Fruit fly (Drosophila melanogaster) whole organism, embryonic: Measurements from ENCODE around the gene alphaTub84B.

Source experiments
- CG10431 ChIP-seq: fragments of 200-800 bp; sonication (Bioruptor generic); optimal IDR thresholded peaks from 3 replicates; lab custom pipeline; 2018; ENCODE audit warnings: missing biosample characterization, mild to moderate bottlenecking, missing genetic modification characterization
- CG11504 ChIP-seq: fragments of 200-800 bp; sonication (Bioruptor generic); optimal IDR thresholded peaks from 3 replicates; lab custom pipeline; 2019; ENCODE audit warnings: missing biosample characterization, mild to moderate bottlenecking, missing genetic modification characterization, moderate library complexity
- CG15269 ChIP-seq: fragments of 200-800 bp; sonication (Bioruptor generic); optimal IDR thresholded peaks from 2 replicates; lab custom pipeline; 2018; ENCODE audit warnings: missing biosample characterization, mild to moderate bottlenecking, missing genetic modification characterization, moderate library complexity
- CG1529 ChIP-seq: fragments of 200-800 bp; sonication (Bioruptor generic); optimal IDR thresholded peaks from 3 replicates; lab custom pipeline; 2018; ENCODE audit warnings: missing biosample characterization, missing genetic modification characterization
- CG17568 ChIP-seq: fragments of 200-800 bp; sonication (Bioruptor generic); optimal IDR thresholded peaks from 2 replicates; lab custom pipeline; 2018; ENCODE audit warnings: missing biosample characterization, mild to moderate bottlenecking, missing genetic modification characterization, moderate library complexity
- CG18764 ChIP-seq: fragments of 200-800 bp; sonication (Bioruptor generic); optimal IDR thresholded peaks from 3 replicates; lab custom pipeline; 2016; ENCODE audit warnings: missing biosample characterization, missing genetic modification characterization
- CG2116 ChIP-seq: fragments of 200-800 bp; sonication (Bioruptor generic); optimal IDR thresholded peaks from 3 replicates; lab custom pipeline; 2018; ENCODE audit warnings: missing biosample characterization, mild to moderate bottlenecking, missing genetic modification characterization
- CG31365 ChIP-seq: fragments of 200-800 bp; sonication (Bioruptor generic); optimal IDR thresholded peaks from 2 replicates; lab custom pipeline; 2018; ENCODE audit warnings: missing biosample characterization, mild to moderate bottlenecking, missing genetic modification characterization
- CG32767 ChIP-seq: fragments of 200-800 bp; sonication (Bioruptor generic); IDR thresholded peaks from 2 replicates; pipeline ENCODE4 v1.3.6; 2022; ENCODE audit warnings: missing biosample characterization, missing genetic modification characterization
- CG3281 ChIP-seq: fragments of 200-800 bp; sonication (Bioruptor generic); optimal IDR thresholded peaks from 3 replicates; lab custom pipeline; 2017; ENCODE audit warnings: missing biosample characterization, mild to moderate bottlenecking, missing genetic modification characterization
- CG6175 ChIP-seq: fragments of 200-800 bp; sonication (Bioruptor generic); IDR thresholded peaks from 3 replicates; pipeline ENCODE4 v1.3.6; 2022; ENCODE audit warnings: missing biosample characterization, missing genetic modification characterization
- CG9932 ChIP-seq: fragments of 200-800 bp; sonication (Bioruptor generic); IDR thresholded peaks from 2 replicates; pipeline ENCODE4 v1.3.6; 2022; ENCODE audit warnings: missing biosample characterization, missing genetic modification characterization
- CTCF ChIP-seq: fragments of 200-800 bp; sonication (Bioruptor generic); optimal IDR thresholded peaks from 2 replicates; lab custom pipeline; 2017; ENCODE audit warnings: missing biosample characterization, mild to moderate bottlenecking, missing genetic modification characterization, moderate library complexity
- D19A ChIP-seq: fragments of 200-800 bp; optimal IDR thresholded peaks from 3 replicates; lab custom pipeline; 2019; ENCODE audit warnings: missing biosample characterization, mild to moderate bottlenecking, missing genetic modification characterization, moderate library complexity
- Dad ChIP-seq: fragments of 200-800 bp; sonication (Bioruptor generic); optimal IDR thresholded peaks from 3 replicates; lab custom pipeline; 2016; ENCODE audit warnings: missing biosample characterization, missing genetic modification characterization
- Dip2 ChIP-seq: fragments of 200-800 bp; sonication (Bioruptor generic); IDR thresholded peaks from 2 replicates; pipeline ENCODE4 v1.3.6; 2022; ENCODE audit warnings: missing biosample characterization, missing genetic modification characterization
- E2f2 ChIP-seq: fragments of 200-800 bp; sonication (Bioruptor generic); IDR thresholded peaks from 2 replicates; pipeline ENCODE4 v1.3.6; 2022; ENCODE audit warnings: missing biosample characterization, missing genetic modification characterization
- Hey ChIP-seq: fragments of 200-800 bp; sonication (Bioruptor generic); optimal IDR thresholded peaks from 3 replicates; lab custom pipeline; 2018; ENCODE audit warnings: missing biosample characterization, mild to moderate bottlenecking, missing genetic modification characterization
- HmgD ChIP-seq: fragments of 200-800 bp; sonication (Bioruptor generic); optimal IDR thresholded peaks from 3 replicates; lab custom pipeline; 2016; ENCODE audit warnings: missing biosample characterization, missing genetic modification characterization
- Hmr ChIP-seq: fragments of 200-800 bp; sonication (Bioruptor generic); optimal IDR thresholded peaks from 3 replicates; lab custom pipeline; 2017; ENCODE audit warnings: mild to moderate bottlenecking, missing biosample characterization, missing genetic modification reagents, missing genetic modification characterization
- Jarid2 ChIP-seq: fragments of 200-800 bp; sonication (Bioruptor generic); optimal IDR thresholded peaks from 3 replicates; lab custom pipeline; 2017; ENCODE audit warnings: mild to moderate bottlenecking, missing biosample characterization, missing genetic modification reagents, missing genetic modification characterization
- Kr ChIP-seq: fragments of 200-800 bp; sonication (Bioruptor generic); optimal IDR thresholded peaks from 2 replicates; lab custom pipeline; 2017; ENCODE audit warnings: missing biosample characterization, mild to moderate bottlenecking, missing genetic modification characterization
- Lim3 ChIP-seq: fragments of 200-800 bp; sonication (Bioruptor generic); IDR thresholded peaks from 2 replicates; pipeline ENCODE4 v1.3.6; 2022; ENCODE audit warnings: missing biosample characterization, missing genetic modification characterization
- Med ChIP-seq: fragments of 200-800 bp; sonication (Bioruptor generic); peaks from one replicate; lab custom pipeline; 2016; ENCODE audit warnings: missing biosample characterization, missing genetic modification characterization, mild to moderate bottlenecking, inconsistent platforms, moderate library complexity
- NC2α ChIP-seq: fragments of 200-800 bp; sonication (Bioruptor generic); optimal IDR thresholded peaks from 2 replicates; lab custom pipeline; 2016; ENCODE audit warnings: missing biosample characterization, missing genetic modification characterization
- NFAT ChIP-seq: fragments of 200-800 bp; sonication (Bioruptor generic); IDR thresholded peaks from 2 replicates; pipeline ENCODE4 v1.3.6; 2022; ENCODE audit warnings: missing biosample characterization, missing genetic modification characterization
- Pdp1 ChIP-seq, 2 experiments: fragments of 200-800 bp; sonication (Bioruptor generic); optimal IDR thresholded peaks; 3 replicates each; lab custom pipeline; 2016; ENCODE audit warnings: missing biosample characterization in 2 of 2, missing genetic modification characterization in 2 of 2, mild to moderate bottlenecking in 1 of 2, moderate library complexity in 1 of 2
- Ptx1 ChIP-seq: fragments of 200-800 bp; sonication (Bioruptor generic); IDR thresholded peaks from 2 replicates; pipeline ENCODE4 v1.3.6; 2022; ENCODE audit warnings: missing biosample characterization, missing genetic modification characterization
- Six4 ChIP-seq: fragments of 200-800 bp; sonication (Bioruptor generic); optimal IDR thresholded peaks from 2 replicates; lab custom pipeline; 2016; ENCODE audit warnings: missing biosample characterization, missing genetic modification characterization
- Trl ChIP-seq, 3 experiments: fragments of >200 bp in 2 of 3; fragments of 200-800 bp in 1 of 3; sonication (Bioruptor generic) in 1 of 3; optimal IDR thresholded peaks; 2 replicates in 1 of 3; 3 replicates in 2 of 3; lab custom pipeline; 2016 to 2017; ENCODE audit warnings: missing biosample characterization in 1 of 3, missing genetic modification characterization in 1 of 3
- az2 ChIP-seq: fragments of 200-800 bp; sonication (Bioruptor generic); optimal IDR thresholded peaks from 3 replicates; lab custom pipeline; 2016; ENCODE audit warnings: missing biosample characterization, missing genetic modification characterization
- bigmax ChIP-seq: fragments of 200-800 bp; sonication (Bioruptor generic); optimal IDR thresholded peaks from 2 replicates; lab custom pipeline; 2018; ENCODE audit warnings: missing biosample characterization, mild to moderate bottlenecking, missing genetic modification characterization
- chn ChIP-seq: fragments of 200-800 bp; sonication (Bioruptor generic); optimal IDR thresholded peaks from 2 replicates; lab custom pipeline; 2016; ENCODE audit warnings: missing biosample characterization, missing genetic modification characterization
- danr ChIP-seq: fragments of 200-800 bp; sonication (Bioruptor generic); IDR thresholded peaks from 2 replicates; pipeline ENCODE4 v1.3.6; 2022; ENCODE audit warnings: missing biosample characterization, missing genetic modification characterization
- ftz-f1 ChIP-seq: fragments of 200-800 bp; sonication (Bioruptor generic); optimal IDR thresholded peaks from 2 replicates; lab custom pipeline; 2016; ENCODE audit warnings: missing biosample characterization, missing genetic modification characterization
- gem ChIP-seq: fragments of 200-800 bp; sonication (Bioruptor generic); optimal IDR thresholded peaks from 2 replicates; lab custom pipeline; 2019; ENCODE audit warnings: missing biosample characterization, mild to moderate bottlenecking, missing genetic modification characterization, moderate library complexity
- hbn ChIP-seq: fragments of 200-800 bp; sonication (Bioruptor generic); IDR thresholded peaks from 2 replicates; pipeline ENCODE4 v1.3.6; 2022; ENCODE audit warnings: missing biosample characterization, missing genetic modification characterization; ENCODE audit not compliant: partially characterized antibody
- hkb ChIP-seq, 2 experiments: fragments of 200-800 bp in 1 of 2; fragments of >200 bp in 1 of 2; sonication (Bioruptor generic) in 1 of 2; IDR thresholded peaks in 1 of 2; optimal IDR thresholded peaks in 1 of 2; 2 replicates each; pipeline versions ENCODE4 v1.3.6 to Lab custom; 2017 to 2022; ENCODE audit warnings: missing biosample characterization in 1 of 2, missing genetic modification characterization in 1 of 2
- lab ChIP-seq: fragments of 200-800 bp; sonication (Bioruptor generic); optimal IDR thresholded peaks from 3 replicates; lab custom pipeline; 2017; ENCODE audit warnings: missing biosample characterization, missing genetic modification characterization, mild to moderate bottlenecking, moderate library complexity, missing genetic modification reagents
- lola ChIP-seq, 3 experiments: fragments of >200 bp in 2 of 3; fragments of 200-800 bp in 1 of 3; sonication (Bioruptor generic) in 1 of 3; optimal IDR thresholded peaks; 2 replicates each; lab custom pipeline; 2017 to 2019; ENCODE audit warnings: missing biosample characterization in 3 of 3, missing genetic modification characterization in 3 of 3, mild to moderate bottlenecking in 1 of 3, moderate library complexity in 1 of 3
- lov ChIP-seq, 2 experiments: fragments of 200-800 bp in 1 of 2; fragments of >200 bp in 1 of 2; sonication (Bioruptor generic) in 1 of 2; IDR thresholded peaks in 1 of 2; optimal IDR thresholded peaks in 1 of 2; 2 replicates in 1 of 2; 3 replicates in 1 of 2; pipeline versions ENCODE4 v1.3.6 to Lab custom; 2017 to 2022; ENCODE audit warnings: missing biosample characterization in 1 of 2, missing genetic modification characterization in 1 of 2
- nmo ChIP-seq: fragments of 200-800 bp; sonication (Bioruptor generic); optimal IDR thresholded peaks from 2 replicates; lab custom pipeline; 2018; ENCODE audit warnings: missing biosample characterization, mild to moderate bottlenecking, missing genetic modification characterization, moderate library complexity
- pho ChIP-seq: fragments of 200-800 bp; sonication (Bioruptor generic); optimal IDR thresholded peaks from 2 replicates; lab custom pipeline; 2016; ENCODE audit warnings: missing biosample characterization, missing genetic modification characterization
- pita ChIP-seq: fragments of 200-800 bp; sonication (Bioruptor generic); optimal IDR thresholded peaks from 2 replicates; lab custom pipeline; 2017; ENCODE audit warnings: missing biosample characterization, mild to moderate bottlenecking, missing genetic modification characterization
- ranshi ChIP-seq: fragments of 200-800 bp; sonication (Bioruptor generic); IDR thresholded peaks from 2 replicates; pipeline ENCODE4 v1.3.6; 2022; ENCODE audit warnings: missing biosample characterization, missing genetic modification characterization
- row ChIP-seq: fragments of 200-800 bp; sonication (Bioruptor generic); IDR thresholded peaks from 3 replicates; pipeline ENCODE4 v1.3.6; 2022; ENCODE audit warnings: missing biosample characterization, missing genetic modification characterization
- sqz ChIP-seq: fragments of 200-800 bp; sonication (Bioruptor generic); optimal IDR thresholded peaks from 3 replicates; lab custom pipeline; 2018; ENCODE audit warnings: missing biosample characterization, mild to moderate bottlenecking, missing genetic modification characterization
- unc-4 ChIP-seq: fragments of 200-800 bp; sonication (Bioruptor generic); IDR thresholded peaks from 2 replicates; pipeline ENCODE4 v1.3.6; 2022; ENCODE audit warnings: missing biosample characterization, missing genetic modification characterization; ENCODE audit not compliant: partially characterized antibody

Gene alphaTub84B

DNA sequence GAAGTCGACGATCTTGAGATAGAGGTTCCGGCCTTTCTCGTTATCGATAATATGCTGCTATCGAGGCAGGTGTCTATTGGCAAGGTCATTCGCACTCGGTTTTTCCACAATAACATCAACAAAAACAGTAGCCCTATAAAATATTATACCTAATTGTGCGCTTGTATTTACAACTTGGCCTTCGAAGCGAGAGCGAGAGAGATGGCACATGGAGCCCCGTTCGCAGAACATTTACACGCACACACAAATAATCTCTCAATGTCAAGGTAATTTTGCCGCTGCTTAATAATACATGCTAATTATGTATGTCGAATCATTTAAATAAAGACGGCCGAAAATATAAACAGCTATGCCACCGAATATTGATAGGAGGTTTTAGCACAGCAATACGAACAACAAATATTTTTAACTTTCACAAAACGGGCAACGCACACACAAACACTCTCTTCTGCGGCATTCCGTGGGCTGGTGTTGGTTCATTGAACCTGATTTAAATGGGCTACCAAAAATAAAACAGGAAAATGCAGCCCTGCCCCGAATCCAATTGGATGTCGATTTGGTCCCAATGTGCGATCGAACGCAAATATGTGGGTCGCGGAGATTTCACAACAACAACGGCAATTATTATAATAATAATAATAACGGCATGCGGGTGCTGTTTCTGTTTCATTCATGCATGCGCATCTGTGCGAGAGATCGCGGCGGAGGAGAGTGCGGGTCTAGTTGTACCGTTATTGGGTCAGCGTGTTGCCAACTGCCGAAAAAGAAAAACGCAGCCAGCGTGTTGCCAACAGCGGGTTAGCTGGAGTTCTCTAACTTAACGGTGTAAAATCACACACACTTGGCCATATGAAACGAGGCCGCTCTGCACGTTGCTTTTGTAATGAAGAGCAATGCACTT lies 36.0 kb downstream of the alphaTub84B start (continued):
- no peak for TF ChIP-seq hkb (optimal IDR thresholded peaks at IDR 0.05; lab: Kevin White, UChicago)
- no peak for TF ChIP-seq hkb (GFP tag; IDR thresholded peaks at IDR 0.05; lab: Robert Waterston, UW)
- no peak for TF ChIP-seq NC2α (GFP tag; lab: Kevin White, UChicago)
- TF ChIP-seq hbn (GFP tag; lab: Robert Waterston, UW): no peak
- peak; percentile 11 for TF ChIP-seq D19A (tag; lab: Kevin White, UChicago)
- no peak for TF ChIP-seq unc-4
- no peak for TF ChIP-seq Jarid2 (GFP tag; lab: Kevin White, UChicago)
- TF ChIP-seq CG15269 (tag; lab: Kevin White, UChicago): no peak
- no peak for TF ChIP-seq Pdp1 (GFP tag; optimal IDR thresholded peaks at IDR 0.05; lab: Kevin White, UChicago)
- TF ChIP-seq az2 (GFP tag; lab: Kevin White, UChicago): no peak
- peak; percentile 82 for TF ChIP-seq Med (GFP tag; lab: Kevin White, UChicago)
- no peak for TF ChIP-seq CG11504 (tag; lab: Kevin White, UChicago)
- TF ChIP-seq CG1529 (GFP tag; lab: Kevin White, UChicago): no peak
- no peak for TF ChIP-seq ranshi (GFP tag; lab: Robert Waterston, UW)
- peak in 1 of 2 experiments; percentile 5 for TF ChIP-seq Trl (optimal IDR thresholded peaks at IDR 0.05; lab: Kevin White, UChicago)
- TF ChIP-seq Trl (GFP tag; optimal IDR thresholded peaks at IDR 0.05; lab: Kevin White, UChicago): no peak
- no peak for TF ChIP-seq lab (GFP tag; lab: Kevin White, UChicago)
- TF ChIP-seq CG17568 (GFP tag; lab: Kevin White, UChicago): no peak
- no peak for TF ChIP-seq danr (GFP tag; lab: Robert Waterston, UW)
- TF ChIP-seq CG9932 (GFP tag; lab: Robert Waterston, UW): no peak
- TF ChIP-seq CG31365 (tag; lab: Kevin White, UChicago): no peak
- TF ChIP-seq chn (GFP tag; lab: Kevin White, UChicago): no peak
- no peak for TF ChIP-seq Hey
- TF ChIP-seq Dip2 (GFP tag; lab: Robert Waterston, UW): no peak
- no peak for TF ChIP-seq CTCF (GFP tag; lab: Kevin White, UChicago)
- no peak for TF ChIP-seq NFAT
- TF ChIP-seq row (GFP tag; lab: Robert Waterston, UW): 0 out of 3 replicates have a peak, but pooled peaks have one; percentile 15
- TF ChIP-seq Six4: no peak
- peak; percentile 97 for TF ChIP-seq ftz-f1 (GFP tag; lab: Kevin White, UChicago)
- peak; percentile 50 for TF ChIP-seq Kr
- TF ChIP-seq CG6175: no peak
- TF ChIP-seq Lim3 (GFP tag; lab: Robert Waterston, UW): no peak
- peak; percentile 19 for TF ChIP-seq gem (tag; lab: Kevin White, UChicago)
- TF ChIP-seq CG18764 (GFP tag; lab: Kevin White, UChicago): peak; percentile 12
- no peak for TF ChIP-seq Dad (GFP tag; lab: Kevin White, UChicago)
- no peak for TF ChIP-seq sqz (GFP tag; lab: Kevin White, UChicago)
- TF ChIP-seq Hmr (GFP tag; lab: Kevin White, UChicago): no peak
- no peak for TF ChIP-seq lola (GFP tag; optimal IDR thresholded peaks at IDR 0.05; lab: Kevin White, UChicago)
- TF ChIP-seq CG10431 (GFP tag; lab: Kevin White, UChicago): no peak
- TF ChIP-seq nmo (GFP tag; lab: Kevin White, UChicago): peak; percentile 29
- no peak for TF ChIP-seq bigmax (GFP tag; lab: Kevin White, UChicago)
- no peak for TF ChIP-seq CG3281 (GFP tag; lab: Kevin White, UChicago)
- no peak for TF ChIP-seq pita (GFP tag; lab: Kevin White, UChicago)
- TF ChIP-seq Ptx1 (GFP tag; lab: Robert Waterston, UW): 0 out of 2 replicates have a peak, but pooled peaks have one; percentile 23
- TF ChIP-seq pho (GFP tag; lab: Kevin White, UChicago): no peak
- no peak for TF ChIP-seq CG32767 (GFP tag; lab: Robert Waterston, UW)
- TF ChIP-seq HmgD (GFP tag; lab: Kevin White, UChicago): no peak
- TF ChIP-seq E2f2 (GFP tag; lab: Robert Waterston, UW): no peak
- TF ChIP-seq CG2116 (GFP tag; lab: Kevin White, UChicago): peak; percentile 26
- no peak for TF ChIP-seq lov (optimal IDR thresholded peaks at IDR 0.05; lab: Kevin White, UChicago)
- TF ChIP-seq lov (GFP tag; IDR thresholded peaks at IDR 0.05; lab: Robert Waterston, UW): no peak
